Fruit fly (Drosophila melanogaster) whole organism, pupa: ENCODE results near the gene CG9121.
A peak's percentile ranks its signal among the peaks of the same experiment; 100 is the strongest.

Source experiments
- CG10348 ChIP-seq: fragments of 200-800 bp; sonication (Bioruptor generic); IDR thresholded peaks from 2 replicates; pipeline ENCODE4 v1.3.6; 2022; ENCODE audit warnings: missing biosample characterization, missing genetic modification characterization
- CG12605 ChIP-seq: fragments of 200-800 bp; sonication (Bioruptor generic); IDR thresholded peaks from 2 replicates; pipeline ENCODE4 v1.3.6; 2022; ENCODE audit warnings: missing biosample characterization, missing genetic modification characterization
- CG13204 ChIP-seq: fragments of 200-800 bp; sonication (Bioruptor generic); optimal IDR thresholded peaks from 2 replicates; lab custom pipeline; 2018; ENCODE audit warnings: missing biosample characterization, mild to moderate bottlenecking, missing genetic modification characterization, moderate library complexity
- CG14655 ChIP-seq: fragments of 200-800 bp; sonication (Bioruptor generic); optimal IDR thresholded peaks from 3 replicates; lab custom pipeline; 2017; ENCODE audit warnings: mild to moderate bottlenecking, missing biosample characterization, missing genetic modification reagents, missing genetic modification characterization
- CG15710 ChIP-seq: fragments of 200-800 bp; sonication (Bioruptor generic); optimal IDR thresholded peaks from 2 replicates; lab custom pipeline; 2018; ENCODE audit warnings: missing biosample characterization, mild to moderate bottlenecking, missing genetic modification characterization, moderate library complexity
- CG17806 ChIP-seq: fragments of 200-800 bp; sonication (Bioruptor generic); optimal IDR thresholded peaks from 2 replicates; lab custom pipeline; 2018; ENCODE audit warnings: missing biosample characterization, mild to moderate bottlenecking, missing genetic modification characterization, moderate library complexity
- CG32121 ChIP-seq: fragments of 200-800 bp; sonication (Bioruptor generic); IDR thresholded peaks from 2 replicates; pipeline ENCODE4 v1.3.6; 2022; ENCODE audit warnings: missing biosample characterization, missing genetic modification characterization
- CG34367 ChIP-seq: fragments of 200-800 bp; sonication (Bioruptor generic); optimal IDR thresholded peaks from 2 replicates; lab custom pipeline; 2018; ENCODE audit warnings: missing biosample characterization, mild to moderate bottlenecking, missing genetic modification characterization
- CG4496 ChIP-seq: fragments of 200-800 bp; sonication (Bioruptor generic); IDR thresholded peaks from 3 replicates; pipeline ENCODE4 v1.3.6; 2022; ENCODE audit warnings: missing biosample characterization, missing genetic modification characterization
- CG8159 ChIP-seq: fragments of 200-800 bp; sonication (Bioruptor generic); optimal IDR thresholded peaks from 3 replicates; lab custom pipeline; 2018; ENCODE audit warnings: missing biosample characterization, mild to moderate bottlenecking, missing genetic modification characterization, moderate library complexity
- CG8301 ChIP-seq: fragments of 200-800 bp; sonication (Bioruptor generic); optimal IDR thresholded peaks from 2 replicates; lab custom pipeline; 2018; ENCODE audit warnings: missing biosample characterization, mild to moderate bottlenecking, missing genetic modification characterization
- CG9948 ChIP-seq: fragments of 200-800 bp; sonication (Bioruptor generic); optimal IDR thresholded peaks from 2 replicates; lab custom pipeline; 2018; ENCODE audit warnings: missing biosample characterization, mild to moderate bottlenecking, missing genetic modification characterization, moderate library complexity
- D1 ChIP-seq: fragments of 200-800 bp; sonication (Bioruptor generic); optimal IDR thresholded peaks from 2 replicates; lab custom pipeline; 2018; ENCODE audit warnings: missing biosample characterization, mild to moderate bottlenecking, missing genetic modification characterization, moderate library complexity
- EcR ChIP-seq: fragments of 200-800 bp; sonication (Bioruptor generic); optimal IDR thresholded peaks from 3 replicates; lab custom pipeline; 2019; ENCODE audit warnings: missing biosample characterization, missing genetic modification characterization, mild to moderate bottlenecking, moderate library complexity, missing genetic modification reagents
- Ets98B ChIP-seq: fragments of 200-800 bp; sonication (Bioruptor generic); IDR thresholded peaks from 2 replicates; pipeline ENCODE4 v1.3.6; 2022; ENCODE audit warnings: missing biosample characterization, missing genetic modification characterization
- Pif1A ChIP-seq: fragments of 200-800 bp; sonication (Bioruptor generic); optimal IDR thresholded peaks from 3 replicates; lab custom pipeline; 2016; ENCODE audit warnings: missing biosample characterization, missing genetic modification characterization
- Pif1B ChIP-seq: fragments of 200-800 bp; sonication (Bioruptor generic); optimal IDR thresholded peaks from 3 replicates; lab custom pipeline; 2016; ENCODE audit warnings: missing biosample characterization, missing genetic modification characterization
- Snoo ChIP-seq: fragments of 200-800 bp; sonication (Bioruptor generic); optimal IDR thresholded peaks from 3 replicates; lab custom pipeline; 2017; ENCODE audit warnings: missing biosample characterization, mild to moderate bottlenecking, missing genetic modification characterization, inconsistent platforms
- fd96Ca ChIP-seq: fragments of 200-800 bp; sonication (Bioruptor generic); IDR thresholded peaks from 3 replicates; pipeline ENCODE4 v1.3.6; 2022; ENCODE audit warnings: missing biosample characterization, missing genetic modification characterization
- gl ChIP-seq: fragments of 200-800 bp; sonication (Bioruptor generic); optimal IDR thresholded peaks from 2 replicates; lab custom pipeline; 2018; ENCODE audit warnings: missing biosample characterization, mild to moderate bottlenecking, missing genetic modification characterization
- rn ChIP-seq: fragments of 200-800 bp; sonication (Bioruptor generic); IDR thresholded peaks from 2 replicates; pipeline ENCODE4 v1.3.6; 2022; ENCODE audit warnings: missing biosample characterization, missing genetic modification characterization

The CG9121 gene

DNA sequence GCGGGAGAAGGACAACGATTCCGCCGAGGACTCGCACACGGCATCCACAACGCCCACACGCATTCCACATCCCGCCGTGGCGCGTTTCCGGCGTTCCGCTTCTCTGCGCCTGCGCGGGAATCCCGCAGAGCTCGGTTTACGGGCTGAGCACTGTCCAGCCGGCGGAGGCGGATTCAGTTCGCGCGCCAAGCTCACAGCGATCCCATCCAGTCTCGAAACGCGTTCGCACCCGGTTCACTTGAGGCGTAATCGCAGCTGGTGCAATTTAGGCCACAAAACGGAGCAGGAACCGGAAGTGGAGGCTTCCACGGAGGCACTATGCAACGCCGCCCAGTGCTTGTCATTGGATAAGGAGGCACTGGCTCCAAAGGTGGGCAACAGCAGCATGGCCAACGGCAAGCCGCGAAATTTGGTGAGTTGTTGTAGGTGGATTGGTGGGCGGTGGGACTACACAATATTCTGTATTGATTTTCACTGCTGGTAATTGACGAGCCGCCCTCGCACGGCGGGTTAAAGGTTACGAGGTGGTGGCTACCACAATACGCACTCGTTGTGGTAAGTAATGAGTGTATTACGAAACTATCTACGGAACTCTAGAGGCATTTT is 12.0 kb upstream of the CG9121 start:
- TF ChIP-seq rn (GFP tag; lab: Robert Waterston, UW) (no peak), CG32121 (GFP tag; lab: Robert Waterston, UW) (0 out of 2 replicates have a peak, but pooled peaks have one; percentile 9)

DNA sequence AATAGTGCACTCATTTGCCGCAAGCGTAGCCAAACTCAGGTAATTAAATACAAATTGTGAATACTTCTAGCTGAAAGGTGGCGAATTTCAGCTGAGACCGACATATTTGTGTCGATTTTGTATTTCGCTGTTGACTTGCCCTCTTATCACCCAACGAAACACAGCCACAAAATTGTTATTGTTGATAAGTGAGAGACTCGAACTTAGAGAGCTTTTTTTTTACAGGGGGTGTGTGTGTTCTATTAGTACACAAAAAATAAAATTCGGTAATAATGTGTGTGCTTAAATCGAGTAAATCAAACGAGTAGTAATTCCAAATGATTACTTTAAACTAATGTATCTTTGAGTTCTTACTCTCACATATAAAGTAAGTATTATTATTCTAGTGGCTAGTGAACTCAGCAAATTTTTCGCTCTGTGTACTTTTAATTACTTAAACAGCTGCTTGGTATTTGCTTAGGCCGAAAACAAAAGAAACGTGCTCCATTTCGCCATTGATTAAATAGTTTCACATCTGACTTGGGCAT is 10.2 kb upstream of the CG9121 start:
- TF ChIP-seq CG8301 (tag; lab: Kevin White, UChicago) = no peak
- TF ChIP-seq CG4496 (GFP tag; lab: Robert Waterston, UW) = 0 out of 3 replicates have a peak, but pooled peaks have one; percentile 34
- 0 out of 2 replicates have a peak, but pooled peaks have one; percentile 15 for TF ChIP-seq Ets98B (GFP tag; lab: Robert Waterston, UW)

DNA sequence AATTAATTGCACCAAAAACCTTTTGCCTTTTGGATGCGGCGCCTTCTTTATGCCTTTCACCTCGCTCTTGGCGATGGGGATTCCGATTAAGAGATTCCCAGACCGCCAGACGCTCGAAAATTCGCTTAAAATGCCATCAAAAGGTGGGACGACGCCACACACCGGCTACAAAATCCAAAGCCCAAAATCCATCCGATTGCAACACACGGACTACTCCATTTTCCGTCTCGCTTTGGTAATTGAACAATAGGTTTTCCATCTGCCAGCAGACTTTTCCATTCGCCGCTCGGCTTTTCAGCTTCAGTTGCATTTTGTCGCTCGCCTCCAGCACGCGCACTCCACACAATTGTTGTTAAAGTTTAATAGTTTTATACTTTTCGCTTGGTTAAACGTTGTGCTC is 9.7 kb upstream of the CG9121 start, which contains the start of gene qtc:
Gene qtc (plus strand): TSS at position 301 of the 400 bp plus-strand sequence.
- no peak for TF ChIP-seq D1 (tag; lab: Kevin White, UChicago)
- no peak for TF ChIP-seq CG9948 (tag; lab: Kevin White, UChicago)
- TF ChIP-seq Ets98B (GFP tag; lab: Robert Waterston, UW) = no peak
- no peak for TF ChIP-seq CG17806 (tag; lab: Kevin White, UChicago)
- TF ChIP-seq CG14655 = no peak
- no peak for TF ChIP-seq CG4496 (GFP tag; lab: Robert Waterston, UW)
- TF ChIP-seq Pif1A = no peak
- TF ChIP-seq Snoo (tag; lab: Kevin White, UChicago) = no peak
- TF ChIP-seq CG8159 (tag; lab: Kevin White, UChicago) = no peak

DNA sequence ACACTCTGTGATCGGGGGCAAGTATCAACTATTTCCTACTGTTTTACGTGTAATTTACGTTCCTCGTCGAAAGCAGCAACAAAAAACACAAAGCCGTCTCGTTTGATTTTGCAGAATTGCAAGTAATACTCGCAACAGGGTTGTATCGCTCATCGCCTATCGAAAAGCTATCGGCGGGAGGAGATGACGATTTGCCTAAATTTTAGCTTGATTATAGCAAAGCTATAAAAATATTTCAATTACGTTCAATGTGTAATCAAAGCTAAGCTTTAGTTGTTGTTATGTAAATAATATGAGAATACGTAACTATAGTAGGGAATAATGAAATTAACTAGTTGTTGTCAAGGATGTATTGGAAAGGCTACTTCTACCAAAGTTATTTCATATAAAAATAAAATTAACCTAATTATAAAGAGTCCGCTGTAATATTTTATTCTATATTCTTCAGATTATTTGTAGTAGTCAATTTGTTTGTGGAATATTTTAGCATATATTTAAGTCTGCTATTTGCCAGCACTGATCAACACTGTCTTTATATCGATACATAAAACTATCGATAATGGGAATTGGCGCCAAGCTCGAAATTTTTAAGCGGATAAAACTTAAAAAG is 8.9 kb upstream of the CG9121 start, which contains the start of gene Rpn11:
Gene Rpn11 (minus strand): TSS at position 146 of the 610 bp plus-strand sequence.
- peak; percentile 43 for TF ChIP-seq CG34367 (tag; lab: Kevin White, UChicago)
- TF ChIP-seq D1 (tag; lab: Kevin White, UChicago) = no peak
- peak; percentile 52 for TF ChIP-seq CG15710 (tag; lab: Kevin White, UChicago)
- TF ChIP-seq CG9948 (tag; lab: Kevin White, UChicago) = peak; percentile 41
- TF ChIP-seq Pif1B (GFP tag; lab: Kevin White, UChicago) = no peak
- TF ChIP-seq CG8301 (tag; lab: Kevin White, UChicago) = peak; percentile 39
- no peak for TF ChIP-seq fd96Ca (GFP tag; lab: Robert Waterston, UW)
- TF ChIP-seq CG14655 = no peak
- TF ChIP-seq CG13204 (GFP tag; lab: Kevin White, UChicago) = no peak
- TF ChIP-seq Snoo (tag; lab: Kevin White, UChicago) = peak; percentile 49
- no peak for TF ChIP-seq Ets98B (GFP tag; lab: Robert Waterston, UW)
- no peak for TF ChIP-seq EcR
- peak; percentile 40; the same call in 1 of the 3 replicates for TF ChIP-seq CG4496 (GFP tag; lab: Robert Waterston, UW)
- no peak for TF ChIP-seq CG12605
- TF ChIP-seq CG32121 (GFP tag; lab: Robert Waterston, UW) = no peak
- TF ChIP-seq CG17806 (tag; lab: Kevin White, UChicago) = peak; percentile 31
- no peak for TF ChIP-seq CG10348 (GFP tag; lab: Robert Waterston, UW)
- peak; percentile 62 for TF ChIP-seq CG8159 (tag; lab: Kevin White, UChicago)
- TF ChIP-seq rn (GFP tag; lab: Robert Waterston, UW) = no peak
- TF ChIP-seq gl = no peak
- no peak for TF ChIP-seq Pif1A
- TF ChIP-seq, all 21 proteins: peak for 8

DNA sequence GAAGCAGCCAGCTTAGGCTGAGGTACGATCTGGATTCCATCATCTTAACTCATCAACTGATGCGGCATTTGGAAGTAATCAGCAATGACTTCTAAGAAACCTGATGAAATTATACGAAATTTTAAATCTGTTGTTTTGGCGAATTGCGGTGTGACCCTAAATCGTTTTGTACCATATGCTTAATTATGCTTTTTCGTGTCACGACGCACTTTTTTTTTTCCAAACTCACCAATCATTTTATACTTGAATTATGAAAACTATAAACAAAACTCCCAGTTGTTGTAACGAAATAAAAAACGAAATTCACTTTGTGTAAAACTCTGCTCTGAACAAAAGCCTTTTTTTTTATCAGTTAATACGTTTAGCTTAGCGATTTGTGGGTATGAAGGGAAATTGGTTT is 7.2 kb upstream of the CG9121 start, which contains the start of gene Nepl3:
Gene Nepl3 (minus strand): TSS at position 155 of the 400 bp plus-strand sequence.
- TF ChIP-seq CG4496 (GFP tag; lab: Robert Waterston, UW) (no peak), CG9948 (tag; lab: Kevin White, UChicago) (no peak), CG17806 (tag; lab: Kevin White, UChicago) (no peak), rn (GFP tag; lab: Robert Waterston, UW) (no peak), CG8159 (tag; lab: Kevin White, UChicago) (no peak), CG15710 (tag; lab: Kevin White, UChicago) (no peak), CG13204 (GFP tag; lab: Kevin White, UChicago) (no peak), CG8301 (tag; lab: Kevin White, UChicago) (no peak), CG34367 (tag; lab: Kevin White, UChicago) (no peak)

DNA sequence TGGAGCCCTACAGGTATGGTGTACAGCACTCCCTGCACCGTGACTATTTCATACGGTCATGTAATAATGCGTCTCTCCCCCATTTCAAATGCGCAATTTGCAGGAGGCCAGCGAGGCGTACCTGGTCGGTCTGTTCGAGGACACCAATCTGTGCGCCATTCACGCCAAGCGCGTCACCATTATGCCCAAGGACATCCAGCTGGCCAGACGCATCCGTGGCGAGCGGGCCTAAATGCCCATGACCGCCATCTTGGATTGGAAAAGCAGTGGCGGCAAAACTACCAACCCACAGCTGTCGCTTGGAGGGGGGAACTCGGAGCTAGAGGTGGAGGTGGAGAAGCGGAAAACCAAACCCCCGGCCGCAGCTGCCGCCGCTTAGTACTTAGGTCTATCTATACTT is 4.7 kb upstream of the CG9121 start:
- TF ChIP-seq CG32121 (GFP tag; lab: Robert Waterston, UW) = no peak
- TF ChIP-seq CG9948 (tag; lab: Kevin White, UChicago) = no peak
- no peak for TF ChIP-seq EcR
- TF ChIP-seq CG15710 (tag; lab: Kevin White, UChicago) = no peak
